Worm (Caenorhabditis elegans) whole organism, L3 larva: ENCODE measurements around the gene C54F6.5.

ENCODE experiments used
- R02D3.7 ChIP-seq: fragments of 150-350 bp; optimal IDR thresholded peaks from 2 replicates; lab custom pipeline; 2014; ENCODE audit warnings: missing biosample characterization, missing genetic modification characterization
- ZK546.5 ChIP-seq: sonication (generic microtip); optimal IDR thresholded peaks from 2 replicates; lab custom pipeline; 2017; ENCODE audit warnings: missing biosample characterization, missing genetic modification characterization
- aly-2 ChIP-seq: fragments of 150-350 bp; optimal IDR thresholded peaks from 2 replicates; lab custom pipeline; 2014; ENCODE audit warnings: missing biosample characterization, missing genetic modification characterization
- ama-1 ChIP-seq: fragments of 150-350 bp; optimal IDR thresholded peaks from 2 replicates; lab custom pipeline; 2018
- ceh-16 ChIP-seq: sonication (generic microtip); optimal IDR thresholded peaks from 2 replicates; lab custom pipeline; 2017; ENCODE audit warnings: missing biosample characterization, missing genetic modification characterization
- ceh-28 ChIP-seq: fragments of 150-350 bp; optimal IDR thresholded peaks from 2 replicates; lab custom pipeline; 2014; ENCODE audit warnings: missing biosample characterization, missing genetic modification reagents, missing genetic modification characterization
- ceh-82 ChIP-seq: fragments of 150-350 bp; optimal IDR thresholded peaks from 2 replicates; lab custom pipeline; 2014; ENCODE audit warnings: missing biosample characterization, missing genetic modification characterization
- ceh-9 ChIP-seq: sonication (generic microtip); optimal IDR thresholded peaks from 2 replicates; lab custom pipeline; 2018; ENCODE audit warnings: missing biosample characterization, missing genetic modification characterization
- egl-27 ChIP-seq: sonication (generic microtip); optimal IDR thresholded peaks from 4 replicates; lab custom pipeline; 2017; ENCODE audit warnings: missing biosample characterization, missing genetic modification reagents, missing genetic modification characterization
- egl-5 ChIP-seq: fragments of 150-350 bp; optimal IDR thresholded peaks from 2 replicates; lab custom pipeline; 2017; ENCODE audit warnings: missing biosample characterization, missing genetic modification reagents, missing genetic modification characterization, inconsistent platforms
- elt-1 ChIP-seq: fragments of 150-350 bp; optimal IDR thresholded peaks from 2 replicates; lab custom pipeline; 2014; ENCODE audit warnings: missing biosample characterization, missing genetic modification characterization
- elt-2 ChIP-seq: sonication (generic microtip); optimal IDR thresholded peaks from 2 replicates; lab custom pipeline; 2016; ENCODE audit warnings: missing genetic modification reagents, mild to moderate bottlenecking, missing genetic modification characterization, missing compliant biosample characterization
- eor-1 ChIP-seq, 2 experiments: fragments of 150-350 bp; optimal IDR thresholded peaks; 2 replicates each; lab custom pipeline; 2014 to 2018; ENCODE audit warnings: missing biosample characterization in 2 of 2, missing genetic modification characterization in 2 of 2
- fkh-10 ChIP-seq: sonication (generic microtip); optimal IDR thresholded peaks from 2 replicates; lab custom pipeline; 2017; ENCODE audit warnings: missing biosample characterization, missing genetic modification reagents, missing genetic modification characterization
- hmg-11 ChIP-seq: sonication (generic microtip); optimal IDR thresholded peaks from 2 replicates; lab custom pipeline; 2016; ENCODE audit warnings: missing genetic modification characterization, missing compliant biosample characterization
- jun-1 ChIP-seq: fragments of 150-350 bp; optimal IDR thresholded peaks from 2 replicates; lab custom pipeline; 2014; ENCODE audit warnings: missing biosample characterization, missing genetic modification reagents, missing genetic modification characterization
- lin-15B ChIP-seq: fragments of 150-350 bp; optimal IDR thresholded peaks from 2 replicates; lab custom pipeline; 2014; ENCODE audit warnings: missing biosample characterization, missing genetic modification characterization
- lsy-12 ChIP-seq: sonication (generic microtip); optimal IDR thresholded peaks from 2 replicates; lab custom pipeline; 2016; ENCODE audit warnings: mild to moderate bottlenecking, missing genetic modification characterization, missing compliant biosample characterization
- mdl-1 ChIP-seq: fragments of 150-350 bp; optimal IDR thresholded peaks from 2 replicates; lab custom pipeline; 2014; ENCODE audit warnings: missing biosample characterization, missing genetic modification characterization
- nfya-1 ChIP-seq: sonication (generic microtip); optimal IDR thresholded peaks from 2 replicates; lab custom pipeline; 2017; ENCODE audit warnings: missing genetic modification characterization, mild to moderate bottlenecking, missing compliant biosample characterization, antibody characterized with exemption, moderate library complexity; ENCODE audit not compliant: insufficient read depth
- nhr-11 ChIP-seq: fragments of 150-350 bp; optimal IDR thresholded peaks from 2 replicates; lab custom pipeline; 2014; ENCODE audit warnings: missing biosample characterization, missing genetic modification characterization
- nhr-12 ChIP-seq: fragments of 150-350 bp; optimal IDR thresholded peaks from 2 replicates; lab custom pipeline; 2014; ENCODE audit warnings: missing biosample characterization, missing genetic modification characterization
- nhr-23 ChIP-seq: fragments of 150-350 bp; optimal IDR thresholded peaks from 2 replicates; lab custom pipeline; 2014; ENCODE audit warnings: missing biosample characterization, missing genetic modification reagents, missing genetic modification characterization
- nhr-237 ChIP-seq: fragments of 150-350 bp; optimal IDR thresholded peaks from 2 replicates; lab custom pipeline; 2014; ENCODE audit warnings: missing biosample characterization, missing genetic modification characterization
- nhr-28 ChIP-seq: fragments of 150-350 bp; optimal IDR thresholded peaks from 2 replicates; lab custom pipeline; 2014; ENCODE audit warnings: missing biosample characterization, missing genetic modification characterization
- nhr-43 ChIP-seq: sonication (generic microtip); optimal IDR thresholded peaks from 2 replicates; lab custom pipeline; 2016; ENCODE audit warnings: mild to moderate bottlenecking, missing genetic modification characterization, missing compliant biosample characterization; ENCODE audit not compliant: poor library complexity, severe bottlenecking
- nhr-67 ChIP-seq: fragments of 150-350 bp; optimal IDR thresholded peaks from 2 replicates; lab custom pipeline; 2014; ENCODE audit warnings: missing biosample characterization, missing genetic modification characterization
- nhr-76 ChIP-seq: fragments of 150-350 bp; sonication (generic microtip); optimal IDR thresholded peaks from 5 replicates; lab custom pipeline; 2014; ENCODE audit warnings: missing biosample characterization, missing genetic modification characterization
- nhr-77 ChIP-seq: fragments of 150-350 bp; optimal IDR thresholded peaks from 2 replicates; lab custom pipeline; 2014; ENCODE audit warnings: missing biosample characterization, missing genetic modification characterization
- pha-4 ChIP-seq: fragments of 150-350 bp; optimal IDR thresholded peaks from 2 replicates; lab custom pipeline; 2014; ENCODE audit warnings: missing biosample characterization, missing genetic modification reagents, missing genetic modification characterization
- pqm-1 ChIP-seq: fragments of 150-350 bp; optimal IDR thresholded peaks from 2 replicates; lab custom pipeline; 2017; ENCODE audit warnings: missing biosample characterization, missing genetic modification characterization, inconsistent platforms
- skn-1 ChIP-seq: fragments of 150-350 bp; optimal IDR thresholded peaks from 2 replicates; lab custom pipeline; 2014; ENCODE audit warnings: missing biosample characterization, missing genetic modification characterization
- snpc-4 ChIP-seq: fragments of 150-350 bp; optimal IDR thresholded peaks from 2 replicates; lab custom pipeline; 2014; ENCODE audit warnings: missing biosample characterization, missing genetic modification characterization
- tbx-2 ChIP-seq: sonication (generic microtip); optimal IDR thresholded peaks from 2 replicates; lab custom pipeline; 2016; ENCODE audit warnings: mild to moderate bottlenecking, missing genetic modification characterization, missing compliant biosample characterization
- zag-1 ChIP-seq: fragments of 150-350 bp; optimal IDR thresholded peaks from 2 replicates; lab custom pipeline; 2014; ENCODE audit warnings: missing biosample characterization, missing genetic modification characterization
- ztf-11 ChIP-seq: fragments of 150-350 bp; optimal IDR thresholded peaks from 2 replicates; lab custom pipeline; 2014; ENCODE audit warnings: missing biosample characterization, missing genetic modification characterization
- ztf-4 ChIP-seq: fragments of 150-350 bp; optimal IDR thresholded peaks from 2 replicates; lab custom pipeline; 2014; ENCODE audit warnings: missing biosample characterization, missing genetic modification characterization

C54F6.5 gene

ce11 chrV:7528816-7529215 lies at the start of gene C54F6.5:
Gene C54F6.5, plus strand, starts transcription at chrV:7529116.
- TF ChIP-seq fkh-10 (no peak), jun-1 (tag; lab: Kevin White, UChicago) (no peak), egl-5 (tag; lab: Kevin White, UChicago) (no peak), lin-15B (tag; lab: Kevin White, UChicago) (no peak), nfya-1 (no peak), hmg-11 (tag; lab: Kevin White, UChicago) (no peak), tbx-2 (tag; lab: Kevin White, UChicago) (no peak), nhr-23 (tag; lab: Kevin White, UChicago) (no peak), nhr-237 (no peak), mdl-1 (no peak)

ce11 chrV:7480949-7481348 lies 48.0 kb upstream of the C54F6.5 start, which contains the start of gene C18B10.6:
Gene C18B10.6, minus strand, starts transcription at chrV:7481049.
- TF ChIP-seq lsy-12 (tag; lab: Kevin White, UChicago) (no peak), skn-1 (no peak), hmg-11 (tag; lab: Kevin White, UChicago) (no peak), ceh-82 (tag; lab: Kevin White, UChicago) (no peak), lin-15B (tag; lab: Kevin White, UChicago) (no peak), elt-2 (tag; lab: Kevin White, UChicago) (no peak), mdl-1 (no peak), elt-1 (no peak), R02D3.7 (tag; lab: Kevin White, UChicago) (no peak), nfya-1 (no peak), nhr-77 (no peak), ceh-9 (no peak), ceh-16 (no peak), pha-4 (no peak), nhr-12 (tag; lab: Kevin White, UChicago) (no peak), ZK546.5 (tag; lab: Kevin White, UChicago) (no peak), nhr-28 (tag; lab: Kevin White, UChicago) (no peak), snpc-4 (tag; lab: Kevin White, UChicago) (no peak)

- TF ChIP-seq ceh-9 (no peak), ztf-4 (tag; lab: Kevin White, UChicago) (no peak), elt-2 (tag; lab: Kevin White, UChicago) (no peak), nhr-23 (tag; lab: Kevin White, UChicago) (no peak)
Observed at ce11 chrV:7485000-7485399, 43.9 kb upstream of the C54F6.5 start, which contains the start of gene srbc-8. Gene srbc-8, minus strand, starts transcription at chrV:7485100.

ce11 chrV:7487518-7487917 lies 41.4 kb upstream of the C54F6.5 start, which contains the start of gene srbc-7:
Gene srbc-7, minus strand, starts transcription at chrV:7487618.
- no peak for TF ChIP-seq nhr-28 (tag; lab: Kevin White, UChicago)
- TF ChIP-seq ceh-9 = no peak
- TF ChIP-seq aly-2 (tag; lab: Kevin White, UChicago) = no peak
- no peak for TF ChIP-seq zag-1 (tag; lab: Kevin White, UChicago)
- TF ChIP-seq elt-2 (tag; lab: Kevin White, UChicago) = no peak
- no peak for TF ChIP-seq egl-27
- TF ChIP-seq pha-4 = no peak
- no peak for TF ChIP-seq fkh-10
- TF ChIP-seq ZK546.5 (tag; lab: Kevin White, UChicago) = no peak
- no peak for TF ChIP-seq nhr-11
- no peak for TF ChIP-seq nhr-43 (tag; lab: Kevin White, UChicago)
- no peak for TF ChIP-seq snpc-4 (tag; lab: Kevin White, UChicago)
- TF ChIP-seq ama-1 (lab: Kevin White, UChicago) = no peak
- no peak for TF ChIP-seq nhr-77
- TF ChIP-seq nhr-76 = no peak
- TF ChIP-seq mdl-1 = no peak
- TF ChIP-seq R02D3.7 (tag; lab: Kevin White, UChicago) = no peak
- TF ChIP-seq nhr-23 (tag; lab: Kevin White, UChicago) = no peak
- TF ChIP-seq, all 47 proteins: peak for 0

- TF ChIP-seq ceh-16 (no peak), nhr-28 (tag; lab: Kevin White, UChicago) (no peak), ZK546.5 (tag; lab: Kevin White, UChicago) (no peak), ztf-11 (tag; lab: Kevin White, UChicago) (no peak), ceh-28 (tag; lab: Kevin White, UChicago) (no peak), nfya-1 (no peak), egl-5 (tag; lab: Kevin White, UChicago) (no peak), eor-1 (tag; optimal IDR thresholded peaks at IDR 0.05; lab: Kevin White, UChicago) (no peak), nhr-67 (tag; lab: Kevin White, UChicago) (no peak), skn-1 (no peak), fkh-10 (no peak), lsy-12 (tag; lab: Kevin White, UChicago) (no peak), nhr-76 (no peak), pqm-1 (tag; lab: Kevin White, UChicago) (no peak), ama-1 (lab: Kevin White, UChicago) (no peak)
- TF ChIP-seq, all 47 proteins: peak for 0
Observed at ce11 chrV:7490340-7490739, 38.6 kb upstream of the C54F6.5 start, which contains the start of gene srbc-9. Gene srbc-9, minus strand, starts transcription at chrV:7490440.
